Worm (Caenorhabditis elegans) whole organism, L4/young adult: Measurements from ENCODE around the gene Y55B1AR.4.

Source experiments
- W03F9.2 ChIP-seq: fragments of 150-350 bp; optimal IDR thresholded peaks from 2 replicates; lab custom pipeline; 2014; ENCODE audit warnings: missing biosample characterization, missing genetic modification characterization
- dao-5 ChIP-seq: sonication (generic microtip); optimal IDR thresholded peaks from 2 replicates; lab custom pipeline; 2016; ENCODE audit warnings: missing genotype, missing genetic modification characterization, moderate library complexity, missing compliant biosample characterization
- him-1 ChIP-seq: sonication (generic microtip); optimal IDR thresholded peaks from 2 replicates; lab custom pipeline; 2016; ENCODE audit warnings: missing genotype, missing genetic modification reagents, missing genetic modification characterization, missing compliant biosample characterization

DNA sequence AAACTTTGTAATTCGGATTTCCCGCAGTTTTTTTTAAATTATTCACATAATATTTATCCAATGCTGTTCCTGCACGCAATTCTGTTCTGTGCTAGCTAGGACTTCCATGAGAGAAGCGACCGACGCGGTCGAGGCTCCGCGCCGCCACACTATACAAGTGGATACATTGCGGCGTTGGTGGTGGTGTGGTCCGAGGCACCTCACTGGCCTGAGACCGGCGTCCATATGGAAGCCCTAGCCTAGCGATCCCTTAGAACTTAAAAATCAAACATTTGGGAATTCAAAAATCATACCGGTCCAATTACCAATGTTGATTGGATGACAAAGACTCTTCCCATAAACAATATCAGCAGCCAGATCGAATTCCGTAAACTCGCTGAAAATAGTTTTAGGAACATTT, 20.8 kb upstream of the Y55B1AR.4 start:
- TF ChIP-seq him-1 (tag; lab: Kevin White, UChicago) (no peak), dao-5 (tag; lab: Kevin White, UChicago) (no peak), W03F9.2 (tag; lab: Kevin White, UChicago) (no peak)
